Fruit fly (Drosophila melanogaster): ENCODE results near the gene CG12096.
"Not testable (repeated sequence)": the region's sequence is repeated elsewhere in the genome, so short reads cannot be mapped to it uniquely, and the experiment has no call there.

CG12096 gene

dm6 chrX:13177720-13178119 lies 18.3 kb downstream of the CG12096 start, which contains the start of gene CG32640:
Gene CG32640, plus strand, starts transcription at chrX:13178005.
- TF ChIP-seq CG4496 (GFP tag; IDR thresholded peaks at IDR 0.05) (peak; percentile 46; the same call in 1 of the 3 replicates), CG12605 (GFP tag; IDR thresholded peaks at IDR 0.05) (0 out of 2 replicates have a peak, but pooled peaks have one; percentile 10)

dm6 chrX:13184178-13184577 lies 24.8 kb downstream of the CG12096 start, which contains the start of gene CG32641:
Gene CG32641, plus strand, starts transcription at chrX:13184478.
- TF ChIP-seq EcR (GFP tag; optimal IDR thresholded peaks at IDR 0.05); CG17806 (tag; optimal IDR thresholded peaks at IDR 0.05); CG12605 (GFP tag; IDR thresholded peaks at IDR 0.05): not testable (repeated sequence)

dm6 chrX:13189032-13189431 lies 29.6 kb downstream of the CG12096 start, which contains the start of gene Lgr4:
Gene Lgr4, minus strand, starts transcription at chrX:13189164.
- TF ChIP-seq Pif1A (GFP tag; optimal IDR thresholded peaks at IDR 0.05) (no peak), CG17806 (tag; optimal IDR thresholded peaks at IDR 0.05) (no peak), Snoo (tag; optimal IDR thresholded peaks at IDR 0.05) (no peak), CG12605 (GFP tag; IDR thresholded peaks at IDR 0.05) (peak; percentile 67), Ets98B (GFP tag; IDR thresholded peaks at IDR 0.05) (no peak), gl (tag; optimal IDR thresholded peaks at IDR 0.05) (no peak), CG10348 (GFP tag; IDR thresholded peaks at IDR 0.05) (no peak), rn (GFP tag; IDR thresholded peaks at IDR 0.05) (no peak), CG4496 (GFP tag; IDR thresholded peaks at IDR 0.05) (no peak), CG32121 (GFP tag; IDR thresholded peaks at IDR 0.05) (peak; percentile 17; the same call in 1 of the 2 replicates), EcR (GFP tag; optimal IDR thresholded peaks at IDR 0.05) (no peak), Pif1B (GFP tag; optimal IDR thresholded peaks at IDR 0.05) (no peak), CG13204 (GFP tag; optimal IDR thresholded peaks at IDR 0.05) (no peak), CG8301 (tag; optimal IDR thresholded peaks at IDR 0.05) (no peak)

dm6 chrX:13191783-13192182 lies 32.4 kb downstream of the CG12096 start, which contains the start of gene CG12723:
Gene CG12723, minus strand, starts transcription at chrX:13191883.
- TF ChIP-seq CG32121 (GFP tag; IDR thresholded peaks at IDR 0.05) (no peak), CG15710 (tag; optimal IDR thresholded peaks at IDR 0.05) (no peak), gl (tag; optimal IDR thresholded peaks at IDR 0.05) (no peak), Snoo (tag; optimal IDR thresholded peaks at IDR 0.05) (no peak), CG9948 (tag; optimal IDR thresholded peaks at IDR 0.05) (no peak), Pif1A (GFP tag; optimal IDR thresholded peaks at IDR 0.05) (no peak), CG17806 (tag; optimal IDR thresholded peaks at IDR 0.05) (no peak), CG4496 (GFP tag; IDR thresholded peaks at IDR 0.05) (no peak), CG10348 (GFP tag; IDR thresholded peaks at IDR 0.05) (no peak), D1 (tag; optimal IDR thresholded peaks at IDR 0.05) (no peak), fd96Ca (GFP tag; IDR thresholded peaks at IDR 0.05) (no peak), CG12605 (GFP tag; IDR thresholded peaks at IDR 0.05) (no peak), CG34367 (tag; optimal IDR thresholded peaks at IDR 0.05) (no peak), CG13204 (GFP tag; optimal IDR thresholded peaks at IDR 0.05) (no peak)

dm6 chrX:13192239-13192638 lies 32.8 kb downstream of the CG12096 start:
- TF ChIP-seq CG8301 (tag; optimal IDR thresholded peaks at IDR 0.05), result no peak
- no peak for TF ChIP-seq CG8159 (tag; optimal IDR thresholded peaks at IDR 0.05)
- TF ChIP-seq D1 (tag; optimal IDR thresholded peaks at IDR 0.05), result no peak
- no peak for TF ChIP-seq gl (tag; optimal IDR thresholded peaks at IDR 0.05)
- no peak for TF ChIP-seq CG4496 (GFP tag; IDR thresholded peaks at IDR 0.05)
- no peak for TF ChIP-seq rn (GFP tag; IDR thresholded peaks at IDR 0.05)
- no peak for TF ChIP-seq CG9948 (tag; optimal IDR thresholded peaks at IDR 0.05)
- TF ChIP-seq Pif1A (GFP tag; optimal IDR thresholded peaks at IDR 0.05), result no peak
- no peak for TF ChIP-seq Snoo (tag; optimal IDR thresholded peaks at IDR 0.05)
- no peak for TF ChIP-seq CG15710 (tag; optimal IDR thresholded peaks at IDR 0.05)
- TF ChIP-seq Ets98B (GFP tag; IDR thresholded peaks at IDR 0.05), result no peak
- no peak for TF ChIP-seq CG14655 (GFP tag; optimal IDR thresholded peaks at IDR 0.05)
- no peak for TF ChIP-seq CG34367 (tag; optimal IDR thresholded peaks at IDR 0.05)
- TF ChIP-seq CG13204 (GFP tag; optimal IDR thresholded peaks at IDR 0.05), result no peak
- TF ChIP-seq EcR (GFP tag; optimal IDR thresholded peaks at IDR 0.05), result no peak
- TF ChIP-seq Pif1B (GFP tag; optimal IDR thresholded peaks at IDR 0.05), result no peak
- no peak for TF ChIP-seq CG32121 (GFP tag; IDR thresholded peaks at IDR 0.05)
- TF ChIP-seq CG12605 (GFP tag; IDR thresholded peaks at IDR 0.05), result no peak

- TF ChIP-seq CG4496 (GFP tag; IDR thresholded peaks at IDR 0.05), result no peak
- no peak for TF ChIP-seq Snoo (tag; optimal IDR thresholded peaks at IDR 0.05)
- no peak for TF ChIP-seq gl (tag; optimal IDR thresholded peaks at IDR 0.05)
- no peak for TF ChIP-seq CG17806 (tag; optimal IDR thresholded peaks at IDR 0.05)
- no peak for TF ChIP-seq rn (GFP tag; IDR thresholded peaks at IDR 0.05)
- no peak for TF ChIP-seq fd96Ca (GFP tag; IDR thresholded peaks at IDR 0.05)
Observed at dm6 chrX:13194249-13194648, 34.8 kb downstream of the CG12096 start, which contains the start of gene Coq5. Gene Coq5, minus strand, starts transcription at chrX:13194551.

- TF ChIP-seq CG8301 (tag; optimal IDR thresholded peaks at IDR 0.05), result no peak
- no peak for TF ChIP-seq Snoo (tag; optimal IDR thresholded peaks at IDR 0.05)
Observed at dm6 chrX:13202162-13202561, 42.8 kb downstream of the CG12096 start, which contains the start of gene CG44437. Gene CG44437, minus strand, starts transcription at chrX:13202262.
